Fruit fly (Drosophila melanogaster) whole organism, embryonic: ENCODE data around the gene mahe.
A peak's percentile ranks its signal among the peaks of the same experiment; 100 is the strongest.

Experiments used
- Ada2b ChIP-seq: fragments of 200-800 bp; sonication (Bioruptor generic); IDR thresholded peaks from 2 replicates; pipeline ENCODE4 v1.3.6; 2022; ENCODE audit warnings: missing biosample characterization, missing genetic modification characterization
- Aef1 ChIP-seq: fragments of 200-800 bp; sonication (Bioruptor generic); IDR thresholded peaks from 3 replicates; pipeline ENCODE4 v1.3.6; 2022; ENCODE audit warnings: missing biosample characterization, missing genetic modification characterization
- Atf3 ChIP-seq: fragments of 200-800 bp; sonication (Bioruptor generic); optimal IDR thresholded peaks from 3 replicates; lab custom pipeline; 2016; ENCODE audit warnings: missing biosample characterization, missing genetic modification characterization
- Awh ChIP-seq: fragments of 200-800 bp; sonication (Bioruptor generic); IDR thresholded peaks from 2 replicates; pipeline ENCODE4, ENCODE4 v1.3.6; 2022; ENCODE audit warnings: missing biosample characterization, missing genetic modification characterization
- CG10321 ChIP-seq: fragments of 200-800 bp; sonication (Bioruptor generic); IDR thresholded peaks from 2 replicates; pipeline ENCODE4 v1.3.6; 2022; ENCODE audit warnings: missing biosample characterization, missing genetic modification characterization
- CG10462 ChIP-seq: fragments of 200-800 bp; sonication (Bioruptor generic); optimal IDR thresholded peaks from 2 replicates; lab custom pipeline; 2016; ENCODE audit warnings: missing biosample characterization, missing genetic modification characterization
- CG10959 ChIP-seq: fragments of 200-800 bp; sonication (Bioruptor generic); IDR thresholded peaks from 2 replicates; pipeline ENCODE4 v1.3.6; 2022; ENCODE audit warnings: missing biosample characterization, missing genetic modification characterization
- CG11247 ChIP-seq: fragments of 200-800 bp; sonication (Bioruptor generic); IDR thresholded peaks from 2 replicates; pipeline ENCODE4 v1.3.6; 2022; ENCODE audit warnings: missing biosample characterization, missing genetic modification characterization
- CG12769 ChIP-seq: fragments of 200-800 bp; sonication (Bioruptor generic); optimal IDR thresholded peaks from 2 replicates; lab custom pipeline; 2019; ENCODE audit warnings: missing biosample characterization, mild to moderate bottlenecking, missing genetic modification characterization, moderate library complexity
- CG15514 ChIP-seq: fragments of 200-800 bp; sonication (Bioruptor generic); optimal IDR thresholded peaks from 3 replicates; lab custom pipeline; 2017; ENCODE audit warnings: missing biosample characterization, missing genetic modification characterization, mild to moderate bottlenecking, moderate library complexity, missing genetic modification reagents
- CG16863 ChIP-seq: fragments of 200-800 bp; sonication (Bioruptor generic); optimal IDR thresholded peaks from 3 replicates; lab custom pipeline; 2016; ENCODE audit warnings: missing biosample characterization, missing genetic modification characterization
- CG18764 ChIP-seq: fragments of 200-800 bp; sonication (Bioruptor generic); optimal IDR thresholded peaks from 3 replicates; lab custom pipeline; 2016; ENCODE audit warnings: missing biosample characterization, missing genetic modification characterization
- CG31365 ChIP-seq: fragments of 200-800 bp; sonication (Bioruptor generic); optimal IDR thresholded peaks from 2 replicates; lab custom pipeline; 2018; ENCODE audit warnings: missing biosample characterization, mild to moderate bottlenecking, missing genetic modification characterization
- CG31441 ChIP-seq: fragments of 200-800 bp; sonication (Bioruptor generic); IDR thresholded peaks from 2 replicates; pipeline ENCODE4 v1.3.6; 2022; ENCODE audit warnings: missing biosample characterization, missing genetic modification characterization
- CG3163 ChIP-seq: fragments of 200-800 bp; sonication (Bioruptor generic); optimal IDR thresholded peaks from 3 replicates; lab custom pipeline; 2016; ENCODE audit warnings: missing biosample characterization, missing genetic modification characterization
- CG42726 ChIP-seq: fragments of 200-800 bp; sonication (Bioruptor generic); IDR thresholded peaks from 2 replicates; pipeline ENCODE4 v1.3.6; 2022; ENCODE audit warnings: missing biosample characterization, missing genetic modification characterization; ENCODE audit not compliant: partially characterized antibody
- CG4282 ChIP-seq: fragments of 200-800 bp; sonication (Bioruptor generic); optimal IDR thresholded peaks from 2 replicates; lab custom pipeline; 2016; ENCODE audit warnings: missing biosample characterization, missing genetic modification characterization
- CG4820 ChIP-seq: fragments of 200-800 bp; sonication (Bioruptor generic); optimal IDR thresholded peaks from 3 replicates; lab custom pipeline; 2016; ENCODE audit warnings: missing biosample characterization, missing genetic modification characterization
- CG6683 ChIP-seq: fragments of 200-800 bp; sonication (Bioruptor generic); optimal IDR thresholded peaks from 2 replicates; lab custom pipeline; 2017; ENCODE audit warnings: missing biosample characterization, mild to moderate bottlenecking, missing genetic modification characterization, missing genetic modification reagents
- CG6791 ChIP-seq: fragments of 200-800 bp; sonication (Bioruptor generic); IDR thresholded peaks from 3 replicates; pipeline ENCODE4 v1.3.6; 2022; ENCODE audit warnings: missing biosample characterization, missing genetic modification characterization; ENCODE audit not compliant: partially characterized antibody
- D ChIP-seq, 2 experiments: fragments of 200-800 bp in 1 of 2; fragments of >200 bp in 1 of 2; sonication (Bioruptor generic) in 1 of 2; optimal IDR thresholded peaks; 2 replicates in 1 of 2; 3 replicates in 1 of 2; lab custom pipeline; 2017; ENCODE audit warnings: mild to moderate bottlenecking in 1 of 2, missing biosample characterization in 1 of 2, missing genetic modification characterization in 1 of 2, missing genetic modification reagents in 1 of 2
- Doc2 ChIP-seq: fragments of 200-800 bp; sonication (Bioruptor generic); IDR thresholded peaks from 2 replicates; pipeline ENCODE4 v1.3.6; 2022; ENCODE audit warnings: missing biosample characterization, missing genetic modification characterization
- Ets97D ChIP-seq: fragments of 200-800 bp; sonication (Bioruptor generic); optimal IDR thresholded peaks from 3 replicates; lab custom pipeline; 2016; ENCODE audit warnings: missing biosample characterization, missing genetic modification characterization
- Fer1 ChIP-seq: fragments of 200-800 bp; sonication (Bioruptor generic); optimal IDR thresholded peaks from 2 replicates; lab custom pipeline; 2017; ENCODE audit warnings: missing biosample characterization, mild to moderate bottlenecking, missing genetic modification characterization
- H2.0 ChIP-seq: fragments of 200-800 bp; sonication (Bioruptor generic); IDR thresholded peaks from 2 replicates; pipeline ENCODE4 v1.3.6; 2022; ENCODE audit warnings: missing biosample characterization, missing genetic modification characterization
- Hmx ChIP-seq: fragments of 200-800 bp; sonication (Bioruptor generic); optimal IDR thresholded peaks from 2 replicates; lab custom pipeline; 2016; ENCODE audit warnings: missing biosample characterization, missing genetic modification characterization
- Hr3 ChIP-seq: fragments of 200-800 bp; sonication (Bioruptor generic); optimal IDR thresholded peaks from 3 replicates; lab custom pipeline; 2016; ENCODE audit warnings: missing biosample characterization, missing genetic modification characterization
- Jarid2 ChIP-seq: fragments of 200-800 bp; sonication (Bioruptor generic); optimal IDR thresholded peaks from 3 replicates; lab custom pipeline; 2017; ENCODE audit warnings: mild to moderate bottlenecking, missing biosample characterization, missing genetic modification reagents, missing genetic modification characterization
- Lhr ChIP-seq: fragments of 200-800 bp; sonication (Bioruptor generic); optimal IDR thresholded peaks from 3 replicates; lab custom pipeline; 2017; ENCODE audit warnings: mild to moderate bottlenecking, missing biosample characterization, missing genetic modification reagents, missing genetic modification characterization
- Mes4 ChIP-seq: fragments of 200-800 bp; sonication (Bioruptor generic); optimal IDR thresholded peaks from 2 replicates; lab custom pipeline; 2016; ENCODE audit warnings: missing biosample characterization, missing genetic modification characterization
- NC2α ChIP-seq: fragments of 200-800 bp; sonication (Bioruptor generic); optimal IDR thresholded peaks from 2 replicates; lab custom pipeline; 2016; ENCODE audit warnings: missing biosample characterization, missing genetic modification characterization
- PHDP ChIP-seq: fragments of 200-800 bp; sonication (Bioruptor generic); optimal IDR thresholded peaks from 3 replicates; lab custom pipeline; 2018; ENCODE audit warnings: missing biosample characterization, mild to moderate bottlenecking, missing genetic modification characterization, moderate library complexity
- Six4 ChIP-seq: fragments of 200-800 bp; sonication (Bioruptor generic); optimal IDR thresholded peaks from 2 replicates; lab custom pipeline; 2016; ENCODE audit warnings: missing biosample characterization, missing genetic modification characterization
- Sry-δ ChIP-seq: fragments of 200-800 bp; sonication (Bioruptor generic); optimal IDR thresholded peaks from 2 replicates; lab custom pipeline; 2016; ENCODE audit warnings: missing biosample characterization, missing genetic modification characterization
- Tbp ChIP-seq: fragments of >200 bp; optimal IDR thresholded peaks from 2 replicates; lab custom pipeline; 2018; ENCODE audit warnings: missing biosample characterization, missing genetic modification characterization
- YL-1 ChIP-seq: fragments of 200-800 bp; sonication (Bioruptor generic); optimal IDR thresholded peaks from 3 replicates; lab custom pipeline; 2017; ENCODE audit warnings: missing biosample characterization, mild to moderate bottlenecking, missing genetic modification characterization
- bowl ChIP-seq: fragments of 200-800 bp; sonication (Bioruptor generic); IDR thresholded peaks from 2 replicates; pipeline ENCODE4 v1.3.6; 2022; ENCODE audit warnings: missing biosample characterization, missing genetic modification characterization
- chif ChIP-seq, 2 experiments: fragments of 200-800 bp; sonication (Bioruptor generic); optimal IDR thresholded peaks; 3 replicates each; lab custom pipeline; 2016; ENCODE audit warnings: missing biosample characterization in 2 of 2, missing genetic modification characterization in 2 of 2
- ems ChIP-seq: fragments of 200-800 bp; sonication (Bioruptor generic); optimal IDR thresholded peaks from 3 replicates; lab custom pipeline; 2016; ENCODE audit warnings: missing biosample characterization, missing genetic modification characterization
- en ChIP-seq: fragments of 200-800 bp; sonication (Bioruptor generic); optimal IDR thresholded peaks from 2 replicates; lab custom pipeline; 2016; ENCODE audit warnings: missing biosample characterization, missing genetic modification characterization
- fd3F ChIP-seq: fragments of 200-800 bp; sonication (Bioruptor generic); optimal IDR thresholded peaks from 2 replicates; lab custom pipeline; 2018; ENCODE audit warnings: missing biosample characterization, mild to moderate bottlenecking, missing genetic modification characterization, moderate library complexity
- ftz-f1 ChIP-seq: fragments of 200-800 bp; sonication (Bioruptor generic); optimal IDR thresholded peaks from 2 replicates; lab custom pipeline; 2016; ENCODE audit warnings: missing biosample characterization, missing genetic modification characterization
- gce ChIP-seq: fragments of 200-800 bp; sonication (Bioruptor generic); IDR thresholded peaks from 3 replicates; pipeline ENCODE4 v1.3.6; 2022; ENCODE audit warnings: missing biosample characterization, missing genetic modification characterization
- gcm ChIP-seq: fragments of 200-800 bp; sonication (Bioruptor generic); optimal IDR thresholded peaks from 2 replicates; lab custom pipeline; 2019; ENCODE audit warnings: missing biosample characterization, mild to moderate bottlenecking, missing genetic modification characterization, moderate library complexity
- gfzf ChIP-seq: fragments of 200-800 bp; sonication (Bioruptor generic); optimal IDR thresholded peaks from 2 replicates; lab custom pipeline; 2016; ENCODE audit warnings: missing biosample characterization, mild to moderate bottlenecking, missing genetic modification characterization, moderate library complexity
- gt ChIP-seq: fragments of 200-800 bp; sonication (Bioruptor generic); IDR thresholded peaks from 2 replicates; pipeline ENCODE4 v1.3.6; 2022; ENCODE audit warnings: missing biosample characterization, missing genetic modification characterization
- org-1 ChIP-seq: fragments of 200-800 bp; sonication (Bioruptor generic); optimal IDR thresholded peaks from 2 replicates; lab custom pipeline; 2017; ENCODE audit warnings: missing biosample characterization, missing genetic modification characterization
- pum ChIP-seq: fragments of 200-800 bp; sonication (Bioruptor generic); optimal IDR thresholded peaks from 2 replicates; lab custom pipeline; 2016; ENCODE audit warnings: missing biosample characterization, missing genetic modification characterization
- ro ChIP-seq: fragments of 200-800 bp; sonication (Bioruptor generic); IDR thresholded peaks from 2 replicates; pipeline ENCODE4 v1.3.6; 2022; ENCODE audit warnings: missing biosample characterization, missing genetic modification characterization
- sna ChIP-seq: fragments of 200-800 bp; sonication (Bioruptor generic); IDR thresholded peaks from 2 replicates; pipeline ENCODE4 v1.3.6; 2022; ENCODE audit warnings: missing biosample characterization, missing genetic modification characterization; ENCODE audit not compliant: partially characterized antibody

mahe gene

dm6 chrX:7893411-7894122 is 37.6 kb downstream of the mahe start, which contains the start of the genes CG45089, ND-MNLL and p115 (continued):
- TF ChIP-seq gfzf (GFP tag; lab: Kevin White, UChicago) (peak; percentile 12), pum (peak; percentile 46), CG42726 (no peak), CG12769 (tag; lab: Kevin White, UChicago) (no peak), CG16863 (GFP tag; lab: Kevin White, UChicago) (no peak), gcm (GFP tag; lab: Kevin White, UChicago) (peak; percentile 46), CG10321 (GFP tag; lab: Robert Waterston, UW) (no peak), H2.0 (GFP tag; lab: Robert Waterston, UW) (0 out of 2 replicates have a peak, but pooled peaks have one; percentile 14), Aef1 (peak; percentile 50; the same call in 2 of the 3 replicates), CG31441 (peak; percentile 64), sna (GFP tag; lab: Robert Waterston, UW) (peak; percentile 41; the same call in 1 of the 2 replicates), gce (GFP tag; lab: Robert Waterston, UW) (no peak), Ada2b (GFP tag; lab: Robert Waterston, UW) (peak; percentile 42; the same call in 1 of the 2 replicates), Lhr (GFP tag; lab: Kevin White, UChicago) (no peak), PHDP (tag; lab: Kevin White, UChicago) (peak; percentile 52), CG4820 (GFP tag; lab: Kevin White, UChicago) (peak; percentile 36), chif (GFP tag; optimal IDR thresholded peaks at IDR 0.05; lab: Kevin White, UChicago) (peak in 1 of 2 experiments; percentile 31), ro (no peak), Sry-δ (GFP tag; lab: Kevin White, UChicago) (peak; percentile 78), CG6683 (GFP tag; lab: Kevin White, UChicago) (peak; percentile 0), CG15514 (GFP tag; lab: Kevin White, UChicago) (peak; percentile 66), bowl (GFP tag; lab: Robert Waterston, UW) (no peak), org-1 (no peak), CG10959 (no peak), Doc2 (GFP tag; lab: Robert Waterston, UW) (no peak), Atf3 (GFP tag; lab: Kevin White, UChicago) (no peak), ems (GFP tag; lab: Kevin White, UChicago) (peak; percentile 10), Tbp (GFP tag; lab: Kevin White, UChicago) (no peak), Jarid2 (GFP tag; lab: Kevin White, UChicago) (no peak), CG4282 (GFP tag; lab: Kevin White, UChicago) (no peak), NC2α (GFP tag; lab: Kevin White, UChicago) (no peak), YL-1 (GFP tag; lab: Kevin White, UChicago) (peak; percentile 85), CG10462 (GFP tag; lab: Kevin White, UChicago) (peak; percentile 24), Fer1 (GFP tag; lab: Kevin White, UChicago) (peak; percentile 63), D (optimal IDR thresholded peaks at IDR 0.05; lab: Kevin White, UChicago) (no peak), D (GFP tag; optimal IDR thresholded peaks at IDR 0.05; lab: Kevin White, UChicago) (no peak), CG18764 (GFP tag; lab: Kevin White, UChicago) (peak; percentile 44), Hmx (no peak), CG6791 (GFP tag; lab: Robert Waterston, UW) (no peak), CG3163 (GFP tag; lab: Kevin White, UChicago) (no peak), Hr3 (peak; percentile 69), CG31365 (no peak), gt (GFP tag; lab: Robert Waterston, UW) (no peak), CG11247 (GFP tag; lab: Robert Waterston, UW) (peak; percentile 32; the same call in 1 of the 2 replicates), Awh (GFP tag; lab: Robert Waterston, UW) (peak; percentile 37; the same call in 1 of the 2 replicates), Mes4 (GFP tag; lab: Kevin White, UChicago) (no peak), Six4 (GFP tag; lab: Kevin White, UChicago) (peak; percentile 38), ftz-f1 (GFP tag; lab: Kevin White, UChicago) (no peak), en (GFP tag; lab: Kevin White, UChicago) (no peak), fd3F (peak; percentile 34), Ets97D (GFP tag; lab: Kevin White, UChicago) (peak; percentile 44)
